Fruit fly (Drosophila melanogaster): ENCODE measurements around the gene sud1.

dm6 chr3R:24926752-24927320, 9.2 kb upstream of the sud1 start:
- TF ChIP-seq Dll (optimal IDR thresholded peaks at IDR 0.05), result no peak
- TF ChIP-seq psq (optimal IDR thresholded peaks at IDR 0.05), result no peak
